Worm (Caenorhabditis elegans) whole organism, dauer: ENCODE measurements around the gene lea-1.
"Not testable (repeated sequence)": the region's sequence is repeated elsewhere in the genome, so short reads cannot be mapped to it uniquely, and the experiment has no call there.

Experiments used
- unc-62 ChIP-seq: sonication (generic microtip); optimal IDR thresholded peaks from 2 replicates; lab custom pipeline; 2017; ENCODE audit warnings: missing biosample characterization, missing genetic modification reagents, missing genetic modification characterization

The lea-1 gene

DNA sequence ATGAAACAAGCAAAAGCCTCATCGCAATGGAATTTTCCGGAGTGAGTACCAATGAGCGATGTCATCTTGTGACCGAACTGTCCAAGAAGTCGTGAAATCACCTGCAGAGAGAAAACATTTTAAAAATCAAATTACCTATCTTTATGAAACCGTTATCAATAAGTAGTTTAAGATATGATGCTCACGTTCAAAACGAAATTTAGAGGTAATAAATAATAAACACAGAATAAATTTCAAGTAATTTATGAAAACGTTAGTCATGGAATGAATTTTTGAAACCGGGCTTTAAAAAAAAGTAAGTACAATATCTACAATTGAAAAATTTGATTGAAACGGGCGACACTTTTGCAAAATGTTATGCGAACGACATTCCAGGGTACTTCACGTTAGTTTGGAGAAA is 24.0 kb upstream of the lea-1 start, which contains the start of gene C27H6.8:
C27H6.8 (minus strand) TSS at position 101 of the 400 bp plus-strand sequence.
- no peak for TF ChIP-seq unc-62 (GFP tag; lab: Kevin White, UChicago)

DNA sequence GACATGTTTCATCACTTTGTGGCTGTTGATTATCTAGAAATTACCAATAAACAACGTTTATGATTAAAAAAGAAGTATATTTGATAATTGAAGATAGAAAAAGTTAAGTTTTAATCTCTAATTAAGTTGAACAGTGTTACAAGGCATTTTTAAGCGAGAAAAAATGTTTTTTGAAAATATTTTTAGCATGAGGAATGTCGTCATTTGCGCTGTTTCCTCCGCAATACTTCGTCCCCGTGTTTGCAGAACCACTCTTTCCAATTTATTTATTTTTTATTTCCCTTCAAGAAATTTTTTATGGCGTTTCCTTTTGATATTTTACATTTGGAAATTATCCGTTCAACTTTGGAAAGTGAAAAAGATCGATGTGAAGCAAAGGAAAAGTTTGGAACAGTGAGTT is 20.1 kb upstream of the lea-1 start, which contains the start of the genes rde-1 and trpp-6:
rde-1 (minus strand) TSS at position 33 of the 400 bp plus-strand sequence.
trpp-6 (plus strand) TSS at position 286 of the 400 bp plus-strand sequence.
- TF ChIP-seq unc-62 (GFP tag; lab: Kevin White, UChicago) = no peak

DNA sequence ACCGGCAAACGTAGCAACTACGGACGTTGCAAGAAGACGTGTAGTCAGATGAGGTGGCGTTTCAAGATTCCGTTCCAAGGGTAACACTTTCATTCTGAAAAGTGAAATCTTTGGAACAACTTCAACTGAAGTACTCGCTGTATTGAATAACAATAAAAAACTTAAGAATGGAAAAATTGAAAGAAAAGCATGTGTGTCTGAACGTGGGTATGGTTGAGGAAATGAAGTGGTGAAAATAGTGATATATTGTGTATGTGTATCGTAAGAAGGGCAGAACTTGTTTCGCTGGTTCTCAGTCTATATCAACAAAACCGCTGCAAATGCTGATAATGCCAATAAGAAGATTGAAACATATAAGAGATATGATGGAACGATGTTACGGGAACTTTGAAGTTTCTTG is 15.9 kb upstream of the lea-1 start, which contains the start of gene K08H10.6:
K08H10.6 (minus strand) TSS at position 101 of the 400 bp plus-strand sequence.
- TF ChIP-seq unc-62 (GFP tag; lab: Kevin White, UChicago) = no peak

DNA sequence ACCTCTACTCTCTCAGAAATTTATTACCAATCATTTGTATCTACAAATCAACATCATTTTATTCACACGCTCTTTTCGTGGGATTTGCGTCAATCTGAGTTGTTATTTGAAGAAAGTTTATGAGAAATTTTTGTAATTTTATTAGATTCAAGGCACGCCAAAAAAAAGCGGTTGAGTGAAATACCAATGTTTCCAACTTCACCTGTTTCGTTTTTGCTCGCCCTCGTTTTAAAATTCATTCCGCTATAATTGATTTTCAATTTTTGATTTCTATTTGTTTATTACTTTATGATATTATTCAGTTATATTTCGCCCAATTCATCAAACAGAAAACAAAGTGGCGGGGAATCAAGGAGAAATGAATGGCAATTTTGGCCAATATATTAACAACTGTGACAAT is 11.0 kb upstream of the lea-1 start, which contains the start of gene K08H10.10:
K08H10.10 (plus strand) TSS at position 301 of the 400 bp plus-strand sequence.
- TF ChIP-seq unc-62 (GFP tag; lab: Kevin White, UChicago) = no peak

DNA sequence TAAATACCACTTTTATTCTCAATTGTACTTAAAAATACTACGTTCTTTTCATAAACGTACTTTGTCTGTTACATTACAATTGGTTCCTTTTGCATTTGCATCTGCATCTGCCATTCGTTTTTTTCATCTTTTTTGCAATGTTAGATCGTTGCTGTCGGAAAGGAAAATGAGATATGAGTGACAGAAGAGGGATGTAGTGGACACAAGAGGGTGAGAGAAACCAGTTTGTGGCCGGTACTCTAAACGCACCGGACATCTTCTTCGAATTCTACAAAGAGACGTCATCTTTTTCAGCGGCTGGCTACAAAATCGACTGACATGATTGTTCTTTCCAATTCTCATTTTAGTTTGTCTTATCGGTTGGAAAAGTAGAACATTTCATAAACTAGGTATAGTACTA is 9.0 kb upstream of the lea-1 start:
- TF ChIP-seq unc-62 (GFP tag; lab: Kevin White, UChicago) = no peak

DNA sequence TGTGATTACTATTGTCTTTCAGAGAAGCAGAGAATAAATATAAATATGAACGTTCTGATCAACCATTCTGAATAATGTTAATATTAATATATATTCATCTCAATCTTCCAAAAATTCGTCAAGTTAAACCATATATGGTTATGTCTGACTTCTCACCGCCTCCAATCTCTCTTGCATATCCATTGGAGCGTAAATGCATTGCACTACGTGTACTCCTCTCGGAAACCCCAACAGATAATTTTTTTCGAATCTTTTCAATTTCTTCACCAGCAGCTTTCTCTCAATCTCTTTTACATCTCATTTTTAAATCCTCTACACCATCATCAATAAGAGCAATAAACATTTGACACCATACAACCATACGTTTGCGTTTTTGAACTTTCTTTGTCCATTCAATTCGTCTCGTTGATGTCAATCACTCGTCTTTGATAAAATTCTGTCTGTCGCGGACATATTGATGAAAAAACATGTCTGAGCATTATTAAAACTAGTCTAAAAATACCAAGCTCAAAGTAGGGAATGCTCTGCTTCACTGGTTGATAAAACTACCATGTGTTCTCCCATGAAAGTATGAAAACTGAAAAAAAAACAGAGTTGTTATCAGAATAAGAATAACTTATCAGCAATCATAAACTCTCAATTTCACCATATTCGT is 8.3 kb upstream of the lea-1 start:
- no peak for TF ChIP-seq unc-62 (GFP tag; lab: Kevin White, UChicago)

DNA sequence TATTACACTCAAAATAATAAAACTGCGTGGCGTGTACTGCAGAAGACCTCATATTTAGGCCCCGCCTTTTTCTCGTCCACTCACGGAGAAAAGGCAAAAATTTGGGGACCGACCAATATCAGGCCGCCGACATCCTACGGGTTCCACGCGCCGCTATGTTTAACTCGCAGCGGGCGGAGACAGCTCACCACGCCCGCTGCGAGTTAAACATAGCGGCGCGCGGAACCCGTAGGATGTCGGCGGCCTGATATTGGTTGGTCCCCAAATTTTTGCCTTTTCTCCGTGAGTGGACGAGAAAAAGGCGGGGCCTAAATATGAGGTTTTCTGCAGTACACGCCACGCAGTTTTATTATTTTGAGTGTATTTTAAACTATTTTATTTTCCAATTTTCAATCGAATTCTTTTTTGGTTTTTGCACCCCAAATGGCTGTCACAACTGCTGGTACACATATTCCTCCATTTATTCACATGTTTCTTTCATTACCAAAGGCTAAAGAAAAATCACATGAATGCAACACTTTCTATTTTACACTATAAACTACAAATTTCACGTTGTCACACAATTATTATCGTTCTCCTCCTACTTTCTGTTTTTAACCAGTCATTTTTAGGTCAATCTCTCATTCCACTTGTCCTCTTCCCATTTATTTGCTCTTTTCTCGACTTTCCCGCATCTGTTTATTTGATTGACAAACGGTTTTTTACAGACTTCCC is 7.5 kb upstream of the lea-1 start, which contains the start of gene uda-1:
uda-1 (plus strand) TSS at position 708 of the 714 bp plus-strand sequence.
- TF ChIP-seq unc-62 (GFP tag; lab: Kevin White, UChicago) = not testable (repeated sequence)

DNA sequence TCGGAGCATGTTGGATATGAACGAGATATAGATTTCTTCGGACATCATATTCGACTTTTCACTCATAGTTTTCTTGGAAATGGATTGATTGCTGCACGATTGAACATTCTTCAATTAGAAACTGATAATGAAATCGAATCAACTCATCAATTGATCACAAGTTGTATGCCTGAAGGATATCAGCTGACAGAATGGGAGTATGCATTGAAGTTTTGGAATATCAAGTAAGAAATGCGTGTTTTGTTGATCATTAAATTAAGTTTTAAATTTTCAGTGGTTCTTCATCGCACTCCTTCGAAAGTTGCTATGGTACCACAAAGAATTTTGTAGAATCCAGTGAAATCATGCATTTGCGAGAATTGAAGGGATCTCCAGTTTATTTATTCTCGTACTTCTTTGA is 5.3 kb upstream of the lea-1 start:
- TF ChIP-seq unc-62 (GFP tag; lab: Kevin White, UChicago) = no peak

DNA sequence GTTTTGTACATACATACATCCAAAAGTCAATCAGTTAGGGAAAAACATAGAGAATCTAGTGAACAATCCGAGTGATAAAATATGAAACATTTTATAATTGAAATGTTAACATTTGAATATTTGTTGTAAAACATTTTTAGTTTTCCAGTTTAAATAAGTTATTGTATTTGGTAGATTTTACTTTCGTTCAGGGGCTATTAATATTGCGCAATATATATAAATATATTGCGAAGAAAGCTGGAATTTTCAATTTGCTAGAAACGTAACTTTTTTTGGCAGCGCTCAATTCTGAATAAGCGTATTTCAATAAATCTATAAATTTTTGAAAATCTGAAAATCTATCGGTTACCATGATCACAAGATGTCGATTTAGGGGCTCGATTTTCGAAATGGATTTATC is 4.2 kb upstream of the lea-1 start:
- no peak for TF ChIP-seq unc-62 (GFP tag; lab: Kevin White, UChicago)

DNA sequence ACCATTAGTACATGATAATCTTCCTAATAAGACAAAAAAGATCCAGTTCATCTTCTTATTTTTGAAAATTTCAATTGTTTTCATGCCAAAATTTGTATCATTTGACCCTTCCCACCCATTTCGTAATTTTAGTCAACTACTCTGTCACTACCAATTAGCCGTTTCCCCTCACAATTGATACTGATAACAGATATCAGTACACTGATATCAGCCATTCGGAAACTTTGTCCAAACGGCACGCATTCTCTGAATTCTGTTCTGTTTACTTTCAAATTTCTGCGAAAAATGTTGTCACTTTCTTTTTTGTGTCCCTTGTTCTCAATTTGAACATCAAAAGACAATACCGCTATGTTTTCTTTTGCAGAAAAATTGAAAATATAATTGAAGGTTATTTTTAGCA is 916 bp downstream of the lea-1 start:
- no peak for TF ChIP-seq unc-62 (GFP tag; lab: Kevin White, UChicago)

DNA sequence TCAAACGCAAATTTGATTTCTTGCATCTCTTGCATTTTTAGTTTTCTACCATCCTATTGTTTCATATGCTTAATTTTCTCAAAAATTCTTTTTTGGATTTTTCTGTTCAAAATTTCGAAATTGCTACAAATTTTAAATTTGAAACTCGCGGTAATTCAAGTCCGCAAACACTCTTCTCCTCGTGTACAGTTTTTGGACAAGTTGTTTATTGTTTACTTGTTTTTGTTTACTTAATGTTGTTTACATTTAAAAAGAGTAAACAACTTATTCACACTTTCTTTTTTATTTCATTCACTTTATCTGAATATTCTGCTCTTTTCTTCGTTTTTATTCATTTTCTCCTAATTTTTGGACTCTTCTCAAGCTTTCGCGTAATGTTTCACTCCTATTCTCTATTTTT is 6.6 kb downstream of the lea-1 start:
- no peak for TF ChIP-seq unc-62 (GFP tag; lab: Kevin White, UChicago)

DNA sequence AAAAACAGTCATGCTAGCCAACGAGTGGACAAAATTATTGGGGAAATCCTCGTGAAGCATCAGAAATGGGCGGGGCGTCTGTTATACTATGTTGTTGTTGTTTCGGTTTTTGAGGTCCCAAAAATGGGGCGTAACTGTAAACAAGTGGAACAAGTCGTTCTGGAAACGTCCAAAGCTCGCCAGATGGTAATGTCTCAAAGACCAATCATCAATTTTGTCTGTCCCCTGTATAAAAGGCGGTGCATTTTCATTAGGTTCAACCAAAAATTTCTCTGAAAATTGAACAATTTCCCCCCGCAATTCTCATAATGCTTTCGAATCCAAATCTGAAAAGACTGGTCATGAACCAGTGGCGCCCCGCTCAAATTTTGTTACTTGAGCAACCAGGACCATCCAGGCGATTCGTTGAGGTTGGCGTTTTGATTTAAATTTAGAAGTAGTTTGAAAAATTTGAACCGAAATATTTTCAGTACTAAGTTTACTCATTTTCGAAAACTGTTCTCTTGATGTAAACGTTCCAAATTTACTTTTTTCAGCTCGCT is 7.4 kb downstream of the lea-1 start:
- no peak for TF ChIP-seq unc-62 (GFP tag; lab: Kevin White, UChicago)

DNA sequence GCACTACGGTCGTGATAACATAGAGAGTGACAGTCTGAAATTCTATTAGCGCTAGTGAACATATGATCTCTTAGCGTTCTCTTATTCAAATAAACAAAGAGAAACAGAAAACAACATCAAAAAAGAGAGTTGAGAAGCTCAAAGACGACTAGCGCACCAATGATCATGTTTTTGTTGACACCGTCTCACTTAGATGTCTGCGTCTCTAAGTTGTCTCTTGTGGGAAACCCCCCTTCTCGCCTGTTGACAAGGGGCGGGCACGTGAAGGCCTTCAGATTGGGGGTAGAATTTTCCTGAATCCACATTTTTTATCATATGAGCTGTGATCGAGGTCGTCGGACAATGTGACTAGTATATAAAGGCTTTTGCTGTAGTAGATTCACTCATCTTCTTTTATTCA is 8.2 kb downstream of the lea-1 start:
- no peak for TF ChIP-seq unc-62 (GFP tag; lab: Kevin White, UChicago)

DNA sequence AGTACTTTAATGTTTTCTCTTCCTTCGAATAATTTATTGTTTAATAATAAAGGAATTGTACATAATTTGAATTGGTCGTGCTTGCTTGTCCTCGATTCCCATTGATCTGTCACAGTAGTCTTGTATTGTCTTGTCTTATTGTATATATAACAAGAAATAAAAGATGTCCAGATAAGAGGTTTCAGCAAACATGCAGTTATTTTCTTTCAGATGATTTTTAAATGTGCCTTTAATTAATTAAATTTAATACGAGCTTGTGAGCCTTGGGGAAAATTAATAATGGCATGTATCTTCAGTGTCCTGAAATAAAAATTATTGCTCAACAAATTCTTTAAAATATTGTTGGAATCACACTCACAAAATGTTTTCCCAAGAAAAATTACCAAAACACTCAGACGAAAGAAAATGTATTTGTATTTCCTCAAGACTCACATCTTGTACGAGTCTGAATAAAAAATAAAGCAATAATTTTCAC is 11.4 kb downstream of the lea-1 start:
- TF ChIP-seq unc-62 (GFP tag; lab: Kevin White, UChicago) = no peak

DNA sequence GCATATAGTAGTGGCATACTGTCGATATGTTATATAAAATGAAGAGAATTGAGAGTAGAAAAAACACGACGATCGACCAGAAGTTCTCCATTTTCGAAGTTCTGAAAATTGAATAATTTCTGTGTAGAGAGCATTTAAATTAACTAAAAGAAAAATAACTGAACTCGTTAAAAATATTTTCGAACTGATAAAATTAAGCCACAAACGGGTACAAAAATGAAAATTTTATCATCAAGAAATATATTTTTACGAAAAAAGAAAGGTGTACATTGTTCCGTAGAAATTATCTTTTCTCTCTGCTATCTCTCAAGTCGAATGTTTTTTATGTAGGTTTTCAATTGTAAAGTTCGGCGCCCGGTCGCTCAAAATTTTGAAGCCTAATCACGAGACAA is 19.3 kb downstream of the lea-1 start, which contains the start of gene acl-2:
acl-2 (minus strand) TSS at position 101 of the 392 bp plus-strand sequence.
- TF ChIP-seq unc-62 (GFP tag; lab: Kevin White, UChicago) = no peak
